Fruit fly (Drosophila melanogaster) whole organism, embryonic: ENCODE data around the gene Plod.

ENCODE experiments used
- CTCF ChIP-seq: fragments of 200-800 bp; sonication (Bioruptor generic); optimal IDR thresholded peaks from 2 replicates; lab custom pipeline; 2017; ENCODE audit warnings: missing biosample characterization, mild to moderate bottlenecking, missing genetic modification characterization, moderate library complexity
- Hey ChIP-seq: fragments of 200-800 bp; sonication (Bioruptor generic); optimal IDR thresholded peaks from 3 replicates; lab custom pipeline; 2018; ENCODE audit warnings: missing biosample characterization, mild to moderate bottlenecking, missing genetic modification characterization
- pho ChIP-seq: fragments of 200-800 bp; sonication (Bioruptor generic); optimal IDR thresholded peaks from 2 replicates; lab custom pipeline; 2016; ENCODE audit warnings: missing biosample characterization, missing genetic modification characterization

- TF ChIP-seq Hey (tag; lab: Kevin White, UChicago) (no peak), CTCF (GFP tag; lab: Kevin White, UChicago) (no peak), pho (GFP tag; lab: Kevin White, UChicago) (no peak)
Measured at dm6 chr3L:11233547-11233946, 27.7 kb upstream of the Plod start.
